Worm (Caenorhabditis elegans) whole organism, mixed stage, embryonic: ENCODE results near the gene lin-40.

Experiments
- M03D4.4 ChIP-seq: sonication (generic microtip); optimal IDR thresholded peaks from 2 replicates; lab custom pipeline; 2017; ENCODE audit warnings: mild to moderate bottlenecking, missing genetic modification characterization, missing compliant biosample characterization
- elt-1 ChIP-seq: sonication (generic microtip); optimal IDR thresholded peaks from 2 replicates; lab custom pipeline; 2017; ENCODE audit warnings: missing genetic modification characterization, mild to moderate bottlenecking, missing compliant biosample characterization, antibody characterized with exemption, moderate library complexity, borderline replicate concordance; ENCODE audit not compliant: insufficient read depth
- elt-3 ChIP-seq: fragments of 150-350 bp; optimal IDR thresholded peaks from 2 replicates; lab custom pipeline; 2014; ENCODE audit warnings: missing biosample characterization, missing genetic modification characterization
- lin-13 ChIP-seq: fragments of 150-350 bp; optimal IDR thresholded peaks from 2 replicates; lab custom pipeline; 2014; ENCODE audit warnings: missing biosample characterization, missing genetic modification characterization
- lsy-2 ChIP-seq: fragments of 150-350 bp; optimal IDR thresholded peaks from 2 replicates; lab custom pipeline; 2014; ENCODE audit warnings: missing biosample characterization, missing genetic modification characterization
- mep-1 ChIP-seq: fragments of 150-350 bp; optimal IDR thresholded peaks from 2 replicates; lab custom pipeline; 2017; ENCODE audit warnings: missing biosample characterization, missing genetic modification reagents, missing genetic modification characterization, inconsistent platforms
- nhr-2 ChIP-seq: fragments of 150-350 bp; optimal IDR thresholded peaks from 2 replicates; lab custom pipeline; 2014; ENCODE audit warnings: missing biosample characterization, missing genetic modification characterization
- nhr-28 ChIP-seq: fragments of 150-350 bp; optimal IDR thresholded peaks from 2 replicates; lab custom pipeline; 2014; ENCODE audit warnings: missing biosample characterization, missing genetic modification characterization
- sem-2 ChIP-seq: fragments of 200-800 bp; sonication (Bioruptor generic); optimal IDR thresholded peaks from 2 replicates; lab custom pipeline; 2018; ENCODE audit warnings: mild to moderate bottlenecking, missing genetic modification characterization, missing compliant biosample characterization
- tbx-8 ChIP-seq: fragments of 200-800 bp; sonication (Bioruptor generic); optimal IDR thresholded peaks from 2 replicates; lab custom pipeline; 2018; ENCODE audit warnings: mild to moderate bottlenecking, missing genetic modification characterization, moderate library complexity, missing compliant biosample characterization
- unc-39 ChIP-seq: fragments of 150-350 bp; optimal IDR thresholded peaks from 2 replicates; lab custom pipeline; 2014; ENCODE audit warnings: missing biosample characterization, missing genetic modification characterization

- TF ChIP-seq unc-39, result no peak
- no peak for TF ChIP-seq elt-3 (tag; lab: Kevin White, UChicago)
- TF ChIP-seq elt-1, result no peak
- no peak for TF ChIP-seq mep-1 (tag; lab: Kevin White, UChicago)
- TF ChIP-seq tbx-8 (GFP tag; lab: Kevin White, UChicago), result no peak
- TF ChIP-seq M03D4.4, result no peak
- no peak for TF ChIP-seq sem-2 (GFP tag; lab: Kevin White, UChicago)
- no peak for TF ChIP-seq lin-13 (tag; lab: Kevin White, UChicago)
- no peak for TF ChIP-seq nhr-28 (tag; lab: Kevin White, UChicago)
- no peak for TF ChIP-seq nhr-2
- TF ChIP-seq lsy-2 (tag; lab: Kevin White, UChicago), result no peak
Observed at ce11 chrV:3678513-3678912, 26.3 kb upstream of the lin-40 start.
